Worm (Caenorhabditis elegans) whole organism, young adult: ENCODE results near the gene fbxa-135.
A peak's percentile ranks its signal among the peaks of the same experiment; 100 is the strongest.

ENCODE experiments used
- B0019.2 ChIP-seq: fragments of 200-800 bp; sonication (Bioruptor generic); conservative IDR thresholded peaks from 2 replicates; pipeline ENCODE4 v1.3.6; 2022; ENCODE audit warnings: missing genetic modification reagents, missing genetic modification characterization, missing compliant biosample characterization
- B0261.1 ChIP-seq: sonication (generic microtip); optimal IDR thresholded peaks from 2 replicates; lab custom pipeline; 2016; ENCODE audit warnings: mild to moderate bottlenecking, missing genetic modification characterization, moderate library complexity, missing compliant biosample characterization
- C06A6.2 ChIP-seq: fragments of 200-800 bp; sonication (Bioruptor generic); conservative IDR thresholded peaks from 2 replicates; pipeline ENCODE4 v1.3.6; 2022; ENCODE audit warnings: missing genetic modification characterization, missing compliant biosample characterization
- C17E4.6 ChIP-seq: fragments of 200-800 bp; sonication (Bioruptor generic); IDR thresholded peaks from 2 replicates; pipeline ENCODE4 v1.3.6; 2022; ENCODE audit warnings: missing genetic modification reagents, missing genetic modification characterization, missing compliant biosample characterization
- D2030.7 ChIP-seq: fragments of 200-800 bp; sonication (Bioruptor generic); IDR thresholded peaks from 2 replicates; pipeline ENCODE4 v1.3.6; 2022; ENCODE audit warnings: missing genetic modification reagents, missing genetic modification characterization, missing compliant biosample characterization
- F10E7.11 ChIP-seq: sonication (generic microtip); optimal IDR thresholded peaks from 2 replicates; lab custom pipeline; 2017; ENCODE audit warnings: mild to moderate bottlenecking, missing genetic modification characterization, moderate library complexity, missing compliant biosample characterization
- F23B12.7 ChIP-seq: sonication (generic microtip); optimal IDR thresholded peaks from 2 replicates; lab custom pipeline; 2017; ENCODE audit warnings: missing genetic modification characterization, mild to moderate bottlenecking, missing compliant biosample characterization, antibody characterized with exemption, moderate library complexity; ENCODE audit not compliant: insufficient read depth
- F33H1.4 ChIP-seq: fragments of 200-800 bp; sonication (Bioruptor generic); IDR thresholded peaks from 2 replicates; pipeline ENCODE4 v1.3.6; 2022; ENCODE audit warnings: missing genetic modification reagents, missing genetic modification characterization, missing compliant biosample characterization
- F49E8.2 ChIP-seq: sonication (generic microtip); optimal IDR thresholded peaks from 3 replicates; lab custom pipeline; 2017; ENCODE audit warnings: missing genetic modification characterization, mild to moderate bottlenecking, missing compliant biosample characterization, antibody characterized with exemption, moderate library complexity; ENCODE audit not compliant: insufficient read depth
- T07F8.4 ChIP-seq: sonication (generic microtip); optimal IDR thresholded peaks from 2 replicates; lab custom pipeline; 2016; ENCODE audit warnings: mild to moderate bottlenecking, missing genetic modification characterization, moderate library complexity, missing compliant biosample characterization
- T26A5.8 ChIP-seq: sonication (generic microtip); optimal IDR thresholded peaks from 2 replicates; lab custom pipeline; 2016; ENCODE audit warnings: missing genetic modification characterization, missing compliant biosample characterization
- Y79H2A.3 ChIP-seq: fragments of 200-800 bp; sonication (Bioruptor generic); conservative IDR thresholded peaks from 2 replicates; pipeline ENCODE4 v1.3.6; 2022; ENCODE audit warnings: missing genetic modification reagents, missing genetic modification characterization, missing compliant biosample characterization
- Y95B8A.8 ChIP-seq: fragments of 200-800 bp; sonication (Bioruptor generic); IDR thresholded peaks from 2 replicates; pipeline ENCODE4 v1.3.6; 2022; ENCODE audit warnings: missing genetic modification reagents, missing genetic modification characterization, missing compliant biosample characterization
- ama-1 ChIP-seq, 3 experiments: fragments of 150-350 bp in 1 of 3; sonication (generic microtip) in 2 of 3; optimal IDR thresholded peaks; 2 replicates each; lab custom pipeline; 2014 to 2018; ENCODE audit warnings: missing biosample characterization in 2 of 3, missing genetic modification characterization in 2 of 3, missing genetic modification reagents in 2 of 3
- aptf-3 ChIP-seq: fragments of 200-800 bp; sonication (Bioruptor generic); IDR thresholded peaks from 2 replicates; pipeline ENCODE4 v1.3.6; 2022; ENCODE audit warnings: missing genetic modification characterization, missing compliant biosample characterization
- attf-3 ChIP-seq: fragments of 200-800 bp; sonication (Bioruptor generic); conservative IDR thresholded peaks from 2 replicates; pipeline ENCODE4 v1.3.6; 2022; ENCODE audit warnings: missing genetic modification reagents, missing genetic modification characterization, missing compliant biosample characterization
- attf-6 ChIP-seq: fragments of 200-800 bp; sonication (Bioruptor generic); IDR thresholded peaks from 2 replicates; pipeline ENCODE4 v1.3.6; 2022; ENCODE audit warnings: missing genetic modification reagents, missing genetic modification characterization, missing compliant biosample characterization
- ceh-58 ChIP-seq: fragments of 200-800 bp; sonication (Bioruptor generic); IDR thresholded peaks from 2 replicates; pipeline ENCODE4 v1.3.6; 2022; ENCODE audit warnings: missing genetic modification characterization, missing compliant biosample characterization
- ceh-79 ChIP-seq: sonication (generic microtip); optimal IDR thresholded peaks from 2 replicates; lab custom pipeline; 2017; ENCODE audit warnings: mild to moderate bottlenecking, missing genetic modification characterization, missing compliant biosample characterization
- ceh-91 ChIP-seq: fragments of 200-800 bp; sonication (Bioruptor generic); IDR thresholded peaks from 2 replicates; pipeline ENCODE4 v1.3.6; 2022; ENCODE audit warnings: missing genetic modification reagents, missing genetic modification characterization, missing compliant biosample characterization
- dpff-1 ChIP-seq: sonication (generic microtip); optimal IDR thresholded peaks from 2 replicates; lab custom pipeline; 2017; ENCODE audit warnings: mild to moderate bottlenecking, missing genetic modification characterization, missing compliant biosample characterization
- egl-18 ChIP-seq: fragments of 200-800 bp; sonication (Bioruptor generic); IDR thresholded peaks from 2 replicates; pipeline ENCODE4 v1.3.6; 2022; ENCODE audit warnings: missing genetic modification reagents, missing genetic modification characterization, missing compliant biosample characterization
- egl-44 ChIP-seq: fragments of 200-800 bp; sonication (Bioruptor generic); IDR thresholded peaks from 2 replicates; pipeline ENCODE4 v1.3.6; 2022; ENCODE audit warnings: missing genetic modification reagents, missing genetic modification characterization, missing compliant biosample characterization
- ekl-4 ChIP-seq: fragments of 200-800 bp; sonication (Bioruptor generic); IDR thresholded peaks from 2 replicates; pipeline ENCODE4 v1.3.6; 2022; ENCODE audit warnings: missing genetic modification reagents, missing genetic modification characterization, missing compliant biosample characterization
- him-1 ChIP-seq: sonication (generic microtip); optimal IDR thresholded peaks from 2 replicates; lab custom pipeline; 2016; ENCODE audit warnings: missing genotype, missing genetic modification reagents, missing genetic modification characterization, missing compliant biosample characterization
- hlh-26 ChIP-seq: fragments of 200-800 bp; sonication (Bioruptor generic); conservative IDR thresholded peaks from 2 replicates; pipeline ENCODE4 v1.3.6; 2022; ENCODE audit warnings: missing genetic modification reagents, missing genetic modification characterization, missing compliant biosample characterization
- hrde-1 ChIP-seq: sonication (generic microtip); optimal IDR thresholded peaks from 2 replicates; lab custom pipeline; 2016; ENCODE audit warnings: missing genetic modification characterization, mild to moderate bottlenecking, missing compliant biosample characterization, moderate library complexity, missing genotype, missing genetic modification reagents, borderline replicate concordance
- hsf-1 ChIP-seq: fragments of 200-800 bp; sonication (Bioruptor generic); IDR thresholded peaks from 2 replicates; pipeline ENCODE4 v1.3.6; 2022; ENCODE audit warnings: missing genetic modification reagents, missing genetic modification characterization, missing compliant biosample characterization
- lin-26 ChIP-seq: fragments of 200-800 bp; sonication (Bioruptor generic); IDR thresholded peaks from 2 replicates; pipeline ENCODE4 v1.3.6; 2022; ENCODE audit warnings: missing genetic modification reagents, missing genetic modification characterization, missing compliant biosample characterization
- lsy-27 ChIP-seq: sonication (generic microtip); optimal IDR thresholded peaks from 2 replicates; lab custom pipeline; 2017; ENCODE audit warnings: missing genetic modification characterization, mild to moderate bottlenecking, missing compliant biosample characterization, antibody characterized with exemption, missing genotype, borderline replicate concordance; ENCODE audit not compliant: insufficient read depth
- madf-3 ChIP-seq: fragments of 200-800 bp; sonication (Bioruptor generic); IDR thresholded peaks from 2 replicates; pipeline ENCODE4 v1.3.6; 2022; ENCODE audit warnings: missing genetic modification reagents, missing genetic modification characterization, missing compliant biosample characterization
- madf-8 ChIP-seq: fragments of 200-800 bp; sonication (Bioruptor generic); conservative IDR thresholded peaks from 2 replicates; pipeline ENCODE4 v1.3.6; 2022; ENCODE audit warnings: missing genetic modification reagents, missing genetic modification characterization, missing compliant biosample characterization
- nfya-1 ChIP-seq: sonication (generic microtip); optimal IDR thresholded peaks from 2 replicates; lab custom pipeline; 2017; ENCODE audit warnings: antibody characterized with exemption, missing compliant biosample characterization, missing genetic modification characterization, borderline replicate concordance; ENCODE audit not compliant: insufficient read depth
- nhr-27 ChIP-seq: fragments of 200-800 bp; sonication (Bioruptor generic); optimal IDR thresholded peaks from 2 replicates; lab custom pipeline; 2018; ENCODE audit warnings: mild to moderate bottlenecking, missing genetic modification characterization, moderate library complexity, missing compliant biosample characterization
- snpc-1.1 ChIP-seq: sonication (generic microtip); optimal IDR thresholded peaks from 2 replicates; lab custom pipeline; 2017; ENCODE audit warnings: missing genetic modification characterization, mild to moderate bottlenecking, missing compliant biosample characterization, antibody characterized with exemption, moderate library complexity, missing genotype, missing genetic modification reagents; ENCODE audit not compliant: insufficient read depth
- snpc-3.4 ChIP-seq: sonication (generic microtip); optimal IDR thresholded peaks from 2 replicates; lab custom pipeline; 2017; ENCODE audit warnings: missing genetic modification characterization, mild to moderate bottlenecking, missing compliant biosample characterization, antibody characterized with exemption, moderate library complexity, missing genotype, missing genetic modification reagents
- snpc-4 ChIP-seq, 5 experiments: fragments of 150-350 bp in 1 of 5; sonication (generic microtip) in 4 of 5; optimal IDR thresholded peaks; 2 replicates each; lab custom pipeline; 2014 to 2018; ENCODE audit warnings: missing genetic modification characterization in 5 of 5, missing biosample characterization in 3 of 5, antibody characterized with exemption in 2 of 5, mild to moderate bottlenecking in 2 of 5, missing compliant biosample characterization in 2 of 5, missing genotype in 2 of 5, moderate library complexity in 2 of 5, missing genetic modification reagents in 1 of 5
- somi-1 ChIP-seq: fragments of 200-800 bp; sonication (Bioruptor generic); optimal IDR thresholded peaks from 2 replicates; lab custom pipeline; 2018; ENCODE audit warnings: mild to moderate bottlenecking, missing genetic modification characterization, missing compliant biosample characterization
- tbp1 ChIP-seq: fragments of 200-800 bp; sonication (Bioruptor generic); optimal IDR thresholded peaks from 2 replicates; lab custom pipeline; 2018; ENCODE audit warnings: mild to moderate bottlenecking, missing genetic modification characterization, missing compliant biosample characterization
- tlf-1 ChIP-seq: fragments of 200-800 bp; sonication (Bioruptor generic); optimal IDR thresholded peaks from 2 replicates; lab custom pipeline; 2018; ENCODE audit warnings: mild to moderate bottlenecking, missing genetic modification characterization, missing compliant biosample characterization
- xnd-1 ChIP-seq: sonication (generic microtip); optimal IDR thresholded peaks from 2 replicates; lab custom pipeline; 2016; ENCODE audit warnings: missing genotype, missing genetic modification reagents, missing genetic modification characterization, missing compliant biosample characterization
- zfh-2 ChIP-seq: fragments of 200-800 bp; sonication (Bioruptor generic); conservative IDR thresholded peaks from 2 replicates; pipeline ENCODE4 v1.3.6; 2022; ENCODE audit warnings: missing genetic modification reagents, missing genetic modification characterization, missing compliant biosample characterization
- ztf-6 ChIP-seq: fragments of 200-800 bp; sonication (Bioruptor generic); IDR thresholded peaks from 2 replicates; pipeline ENCODE4 v1.3.6; 2022; ENCODE audit warnings: missing genetic modification reagents, missing genetic modification characterization, missing compliant biosample characterization

The fbxa-135 gene

ce11 chrV:15395347-15395746 lies 6.7 kb upstream of the fbxa-135 start, which contains the start of gene cyb-3 (continued):
- TF ChIP-seq ceh-91 (GFP tag; lab: Robert Waterston, UW) (peak; percentile 91), ceh-79 (tag; lab: Kevin White, UChicago) (no peak), hlh-26 (GFP tag; lab: Robert Waterston, UW) (no peak), C17E4.6 (GFP tag; lab: Robert Waterston, UW) (no peak), egl-44 (GFP tag; lab: Robert Waterston, UW) (no peak), dpff-1 (tag; lab: Kevin White, UChicago) (no peak)
- TF ChIP-seq, all 124 proteins: peak for 30

- TF ChIP-seq ekl-4 = peak; percentile 67
- 0 out of 2 replicates have a peak, but pooled peaks have one; percentile 12 for TF ChIP-seq C17E4.6 (GFP tag; lab: Robert Waterston, UW)
- TF ChIP-seq hsf-1 (GFP tag; lab: Robert Waterston, UW) = peak; percentile 83
- no peak for TF ChIP-seq T07F8.4 (tag; lab: Kevin White, UChicago)
- TF ChIP-seq hlh-26 (GFP tag; lab: Robert Waterston, UW) = no peak
- TF ChIP-seq ama-1 (optimal IDR thresholded peaks at IDR 0.05; lab: Kevin White, UChicago) = no peak
- TF ChIP-seq ama-1 (GFP tag; optimal IDR thresholded peaks at IDR 0.05; lab: Kevin White, UChicago) = peak in 1 of 2 experiments; percentile 28
- TF ChIP-seq nhr-27 (tag; lab: Kevin White, UChicago) = no peak
- TF ChIP-seq Y95B8A.8 (GFP tag; lab: Robert Waterston, UW) = peak; percentile 56; the same call in 1 of the 2 replicates
- no peak for TF ChIP-seq somi-1 (GFP tag; lab: Kevin White, UChicago)
- TF ChIP-seq snpc-4 (GFP tag; optimal IDR thresholded peaks at IDR 0.05; lab: Kevin White, UChicago) = peak; percentile 29
- no peak for TF ChIP-seq snpc-4 (tag; optimal IDR thresholded peaks at IDR 0.05; lab: Kevin White, UChicago)
- TF ChIP-seq ceh-58 (GFP tag; lab: Robert Waterston, UW) = no peak
- peak; percentile 63 for TF ChIP-seq tlf-1 (GFP tag; lab: Kevin White, UChicago)
- TF ChIP-seq B0261.1 = peak; percentile 12
- TF ChIP-seq him-1 (tag; lab: Kevin White, UChicago) = peak; percentile 37
- no peak for TF ChIP-seq F33H1.4
- peak; percentile 48 for TF ChIP-seq tbp1 (GFP tag; lab: Kevin White, UChicago)
- no peak for TF ChIP-seq attf-3 (GFP tag; lab: Robert Waterston, UW)
- no peak for TF ChIP-seq B0019.2 (GFP tag; lab: Robert Waterston, UW)
- no peak for TF ChIP-seq dpff-1 (tag; lab: Kevin White, UChicago)
- TF ChIP-seq snpc-1.1 (tag; lab: Kevin White, UChicago) = peak; percentile 34
- no peak for TF ChIP-seq lsy-27 (tag; lab: Kevin White, UChicago)
- no peak for TF ChIP-seq nfya-1 (tag; lab: Kevin White, UChicago)
- TF ChIP-seq zfh-2 (GFP tag; lab: Robert Waterston, UW) = no peak
- peak; percentile 38 for TF ChIP-seq F49E8.2 (tag; lab: Kevin White, UChicago)
- TF ChIP-seq snpc-3.4 (tag; lab: Kevin White, UChicago) = peak; percentile 13
- no peak for TF ChIP-seq ztf-6
- TF ChIP-seq lin-26 = peak; percentile 50; the same call in 1 of the 2 replicates
- TF ChIP-seq hrde-1 (tag; lab: Kevin White, UChicago) = peak; percentile 82
- TF ChIP-seq madf-8 = peak; percentile 34; the same call in 1 of the 2 replicates
- TF ChIP-seq D2030.7 (GFP tag; lab: Robert Waterston, UW) = 0 out of 2 replicates have a peak, but pooled peaks have one; percentile 10
- 0 out of 2 replicates have a peak, but pooled peaks have one; percentile 16 for TF ChIP-seq madf-3 (GFP tag; lab: Robert Waterston, UW)
- TF ChIP-seq F10E7.11 (tag; lab: Kevin White, UChicago) = peak; percentile 17
- TF ChIP-seq Y79H2A.3 (GFP tag; lab: Robert Waterston, UW) = peak; percentile 21; the same call in 1 of the 2 replicates
- TF ChIP-seq T26A5.8 (tag; lab: Kevin White, UChicago) = no peak
- peak; percentile 51 for TF ChIP-seq xnd-1 (tag; lab: Kevin White, UChicago)
- no peak for TF ChIP-seq F23B12.7
- TF ChIP-seq aptf-3 = no peak
- peak; percentile 76 for TF ChIP-seq attf-6
- TF ChIP-seq C06A6.2 (GFP tag; lab: Robert Waterston, UW) = no peak
- 0 out of 2 replicates have a peak, but pooled peaks have one; percentile 40 for TF ChIP-seq egl-18 (GFP tag; lab: Robert Waterston, UW)
Observed at ce11 chrV:15397139-15397538, 4.9 kb upstream of the fbxa-135 start.
